Fruit fly (Drosophila melanogaster) whole organism, embryonic: Measurements from ENCODE around the gene slp1.
A peak's percentile ranks its signal among the peaks of the same experiment; 100 is the strongest.

Experiments
- Bgb ChIP-seq: fragments of 200-800 bp; sonication (Bioruptor generic); IDR thresholded peaks from 2 replicates; pipeline ENCODE4 v1.3.6; 2022; ENCODE audit warnings: missing biosample characterization, missing genetic modification characterization; ENCODE audit not compliant: partially characterized antibody
- CG12299 ChIP-seq: fragments of 200-800 bp; sonication (Bioruptor generic); optimal IDR thresholded peaks from 2 replicates; lab custom pipeline; 2018; ENCODE audit warnings: missing biosample characterization, mild to moderate bottlenecking, missing genetic modification characterization
- CG13287 ChIP-seq: fragments of 200-800 bp; sonication (Bioruptor generic); IDR thresholded peaks from 2 replicates; pipeline ENCODE4 v1.3.6; 2022; ENCODE audit warnings: missing biosample characterization, missing genetic modification characterization; ENCODE audit not compliant: partially characterized antibody
- CG13775 ChIP-seq: fragments of 200-800 bp; sonication (Bioruptor generic); optimal IDR thresholded peaks from 3 replicates; lab custom pipeline; 2017; ENCODE audit warnings: missing biosample characterization, mild to moderate bottlenecking, missing genetic modification characterization
- CG14014 ChIP-seq: fragments of 200-800 bp; sonication (Bioruptor generic); IDR thresholded peaks from 2 replicates; pipeline ENCODE4 v1.3.6; 2022; ENCODE audit warnings: missing biosample characterization, missing genetic modification characterization
- CG14860 ChIP-seq: fragments of 200-800 bp; sonication (Bioruptor generic); IDR thresholded peaks from 3 replicates; pipeline ENCODE4 v1.3.6; 2022; ENCODE audit warnings: missing biosample characterization, missing genetic modification characterization; ENCODE audit not compliant: partially characterized antibody
- CG1603 ChIP-seq: fragments of 200-800 bp; sonication (Bioruptor generic); optimal IDR thresholded peaks from 2 replicates; lab custom pipeline; 2019; ENCODE audit warnings: missing biosample characterization, mild to moderate bottlenecking, missing genetic modification characterization, moderate library complexity
- CG17385 ChIP-seq: fragments of 200-800 bp; sonication (Bioruptor generic); optimal IDR thresholded peaks from 3 replicates; lab custom pipeline; 2018; ENCODE audit warnings: missing biosample characterization, mild to moderate bottlenecking, missing genetic modification characterization
- CG1792 ChIP-seq: fragments of 200-800 bp; sonication (Bioruptor generic); optimal IDR thresholded peaks from 2 replicates; lab custom pipeline; 2016; ENCODE audit warnings: missing biosample characterization, missing genetic modification characterization
- CG2199 ChIP-seq: fragments of 200-800 bp; sonication (Bioruptor generic); IDR thresholded peaks from 3 replicates; pipeline ENCODE4 v1.3.6; 2022; ENCODE audit warnings: missing biosample characterization, missing genetic modification characterization
- CG2202 ChIP-seq: fragments of 200-800 bp; sonication (Bioruptor generic); optimal IDR thresholded peaks from 2 replicates; lab custom pipeline; 2018; ENCODE audit warnings: missing biosample characterization, mild to moderate bottlenecking, missing genetic modification characterization
- CG31388 ChIP-seq: fragments of 200-800 bp; sonication (Bioruptor generic); optimal IDR thresholded peaks from 2 replicates; lab custom pipeline; 2016; ENCODE audit warnings: missing biosample characterization, missing genetic modification characterization
- CG4404 ChIP-seq: fragments of 200-800 bp; sonication (Bioruptor generic); IDR thresholded peaks from 2 replicates; pipeline ENCODE4 v1.3.6; 2022; ENCODE audit warnings: missing biosample characterization, missing genetic modification characterization
- CG6254 ChIP-seq: fragments of 200-800 bp; sonication (Bioruptor generic); optimal IDR thresholded peaks from 3 replicates; lab custom pipeline; 2017; ENCODE audit warnings: mild to moderate bottlenecking, missing biosample characterization, missing genetic modification reagents, missing genetic modification characterization
- CG8281 ChIP-seq: fragments of 200-800 bp; sonication (Bioruptor generic); optimal IDR thresholded peaks from 2 replicates; lab custom pipeline; 2018; ENCODE audit warnings: missing biosample characterization, mild to moderate bottlenecking, missing genetic modification characterization, moderate library complexity
- CHES-1-like ChIP-seq: fragments of 200-800 bp; sonication (Bioruptor generic); optimal IDR thresholded peaks from 2 replicates; lab custom pipeline; 2016; ENCODE audit warnings: missing biosample characterization, missing genetic modification characterization
- CrebB ChIP-seq: fragments of 200-800 bp; sonication (Bioruptor generic); optimal IDR thresholded peaks from 3 replicates; lab custom pipeline; 2018; ENCODE audit warnings: missing biosample characterization, mild to moderate bottlenecking, missing genetic modification characterization
- Eip74EF ChIP-seq, 2 experiments: fragments of 200-800 bp in 1 of 2; fragments of >200 bp in 1 of 2; sonication (Bioruptor generic) in 1 of 2; optimal IDR thresholded peaks; 2 replicates each; lab custom pipeline; 2017 to 2019; ENCODE audit warnings: missing biosample characterization in 2 of 2, missing genetic modification characterization in 2 of 2, mild to moderate bottlenecking in 1 of 2, moderate library complexity in 1 of 2
- Ets97D ChIP-seq: fragments of 200-800 bp; sonication (Bioruptor generic); optimal IDR thresholded peaks from 3 replicates; lab custom pipeline; 2016; ENCODE audit warnings: missing biosample characterization, missing genetic modification characterization
- HLH4C ChIP-seq: fragments of 200-800 bp; sonication (Bioruptor generic); IDR thresholded peaks from 3 replicates; pipeline ENCODE4 v1.3.6; 2022; ENCODE audit warnings: missing biosample characterization, missing genetic modification characterization; ENCODE audit not compliant: partially characterized antibody
- HLHmδ ChIP-seq: fragments of 200-800 bp; sonication (Bioruptor generic); optimal IDR thresholded peaks from 2 replicates; lab custom pipeline; 2018; ENCODE audit warnings: missing biosample characterization, mild to moderate bottlenecking, missing genetic modification characterization, moderate library complexity
- HmgD ChIP-seq: fragments of 200-800 bp; sonication (Bioruptor generic); optimal IDR thresholded peaks from 3 replicates; lab custom pipeline; 2016; ENCODE audit warnings: missing biosample characterization, missing genetic modification characterization
- Hr51 ChIP-seq, 2 experiments: fragments of 200-800 bp; sonication (Bioruptor generic); optimal IDR thresholded peaks; 2 replicates in 1 of 2; 3 replicates in 1 of 2; lab custom pipeline; 2016 to 2018; ENCODE audit warnings: missing biosample characterization in 2 of 2, missing genetic modification characterization in 2 of 2, mild to moderate bottlenecking in 1 of 2, moderate library complexity in 1 of 2
- Hsf ChIP-seq: fragments of 200-800 bp; sonication (Bioruptor generic); optimal IDR thresholded peaks from 3 replicates; lab custom pipeline; 2016; ENCODE audit warnings: missing biosample characterization, missing genetic modification characterization
- MESR4 ChIP-seq: fragments of 200-800 bp; sonication (Bioruptor generic); optimal IDR thresholded peaks from 2 replicates; lab custom pipeline; 2018; ENCODE audit warnings: missing biosample characterization, mild to moderate bottlenecking, missing genetic modification characterization, moderate library complexity
- Rfx ChIP-seq: fragments of 200-800 bp; sonication (Bioruptor generic); IDR thresholded peaks from 2 replicates; pipeline ENCODE4 v1.3.6; 2022; ENCODE audit warnings: missing biosample characterization, missing genetic modification characterization
- Six4 ChIP-seq: fragments of 200-800 bp; sonication (Bioruptor generic); optimal IDR thresholded peaks from 2 replicates; lab custom pipeline; 2016; ENCODE audit warnings: missing biosample characterization, missing genetic modification characterization
- Tbp ChIP-seq: fragments of >200 bp; optimal IDR thresholded peaks from 2 replicates; lab custom pipeline; 2018; ENCODE audit warnings: missing biosample characterization, missing genetic modification characterization
- abd-A ChIP-seq: fragments of 200-800 bp; sonication (Bioruptor generic); optimal IDR thresholded peaks from 3 replicates; lab custom pipeline; 2019; ENCODE audit warnings: missing biosample characterization, mild to moderate bottlenecking, missing genetic modification characterization, moderate library complexity
- ase ChIP-seq: fragments of 200-800 bp; sonication (Bioruptor generic); IDR thresholded peaks from 3 replicates; pipeline ENCODE4 v1.3.6; 2022; ENCODE audit warnings: missing biosample characterization, missing genetic modification characterization
- ash1 ChIP-seq: fragments of 200-800 bp; sonication (Bioruptor generic); optimal IDR thresholded peaks from 2 replicates; lab custom pipeline; 2018; ENCODE audit warnings: missing biosample characterization, mild to moderate bottlenecking, missing genetic modification characterization
- btn ChIP-seq: fragments of 200-800 bp; sonication (Bioruptor generic); optimal IDR thresholded peaks from 2 replicates; lab custom pipeline; 2016; ENCODE audit warnings: missing biosample characterization, missing genetic modification characterization
- chm ChIP-seq: fragments of 200-800 bp; sonication (Bioruptor generic); IDR thresholded peaks from 2 replicates; pipeline ENCODE4 v1.3.6; 2022; ENCODE audit warnings: missing biosample characterization, missing genetic modification characterization
- crp ChIP-seq, 2 experiments: fragments of 200-800 bp; sonication (Bioruptor generic); optimal IDR thresholded peaks; 2 replicates in 1 of 2; 3 replicates in 1 of 2; lab custom pipeline; 2017; ENCODE audit warnings: missing biosample characterization in 2 of 2, missing genetic modification characterization in 2 of 2, mild to moderate bottlenecking in 1 of 2, moderate library complexity in 1 of 2
- ems ChIP-seq: fragments of 200-800 bp; sonication (Bioruptor generic); optimal IDR thresholded peaks from 3 replicates; lab custom pipeline; 2016; ENCODE audit warnings: missing biosample characterization, missing genetic modification characterization
- ewg ChIP-seq: fragments of 200-800 bp; sonication (Bioruptor generic); optimal IDR thresholded peaks from 3 replicates; lab custom pipeline; 2017; ENCODE audit warnings: mild to moderate bottlenecking, missing biosample characterization, missing genetic modification reagents, missing genetic modification characterization
- kah ChIP-seq: fragments of 200-800 bp; sonication (Bioruptor generic); optimal IDR thresholded peaks from 2 replicates; lab custom pipeline; 2018; ENCODE audit warnings: missing biosample characterization, mild to moderate bottlenecking, missing genetic modification characterization
- kay ChIP-seq: fragments of 200-800 bp; sonication (Bioruptor generic); optimal IDR thresholded peaks from 2 replicates; lab custom pipeline; 2016; ENCODE audit warnings: missing biosample characterization, missing genetic modification characterization
- nau ChIP-seq: fragments of 200-800 bp; sonication (Bioruptor generic); optimal IDR thresholded peaks from 3 replicates; lab custom pipeline; 2017; ENCODE audit warnings: missing biosample characterization, mild to moderate bottlenecking, missing genetic modification characterization, missing genetic modification reagents
- nerfin-1 ChIP-seq: fragments of 200-800 bp; sonication (Bioruptor generic); optimal IDR thresholded peaks from 3 replicates; lab custom pipeline; 2019; ENCODE audit warnings: missing biosample characterization, mild to moderate bottlenecking, missing genetic modification characterization, moderate library complexity
- nom ChIP-seq: fragments of 200-800 bp; sonication (Bioruptor generic); optimal IDR thresholded peaks from 2 replicates; lab custom pipeline; 2017; ENCODE audit warnings: missing biosample characterization, missing genetic modification characterization, mild to moderate bottlenecking, moderate library complexity, missing genetic modification reagents
- org-1 ChIP-seq: fragments of 200-800 bp; sonication (Bioruptor generic); optimal IDR thresholded peaks from 2 replicates; lab custom pipeline; 2017; ENCODE audit warnings: missing biosample characterization, missing genetic modification characterization
- pho ChIP-seq: fragments of 200-800 bp; sonication (Bioruptor generic); optimal IDR thresholded peaks from 2 replicates; lab custom pipeline; 2016; ENCODE audit warnings: missing biosample characterization, missing genetic modification characterization
- sens ChIP-seq: fragments of 200-800 bp; sonication (Bioruptor generic); peaks from one replicate; lab custom pipeline; 2016; ENCODE audit warnings: missing biosample characterization, missing genetic modification characterization
- seq ChIP-seq: fragments of 200-800 bp; sonication (Bioruptor generic); IDR thresholded peaks from 2 replicates; pipeline ENCODE4 v1.3.6; 2022; ENCODE audit warnings: missing biosample characterization, missing genetic modification characterization
- slbo ChIP-seq: fragments of 200-800 bp; sonication (Bioruptor generic); IDR thresholded peaks from 2 replicates; pipeline ENCODE4 v1.3.6; 2022; ENCODE audit warnings: missing biosample characterization, missing genetic modification characterization
- so ChIP-seq: fragments of 200-800 bp; sonication (Bioruptor generic); IDR thresholded peaks from 3 replicates; pipeline ENCODE4 v1.3.6; 2022; ENCODE audit warnings: missing biosample characterization, missing genetic modification characterization
- yki ChIP-seq: fragments of >200 bp; optimal IDR thresholded peaks from 3 replicates; lab custom pipeline; 2018

Gene slp1

dm6 chr2L:3805274-3806196, 19.9 kb upstream of the slp1 start (continued):
- TF ChIP-seq kah (GFP tag; lab: Kevin White, UChicago) (no peak), Rfx (no peak), HLHmδ (GFP tag; lab: Kevin White, UChicago) (peak; percentile 14), CG2202 (tag; lab: Kevin White, UChicago) (no peak), nau (GFP tag; lab: Kevin White, UChicago) (no peak), abd-A (tag; lab: Kevin White, UChicago) (peak; percentile 6), kay (GFP tag; lab: Kevin White, UChicago) (no peak), Hsf (GFP tag; lab: Kevin White, UChicago) (no peak), Six4 (peak; percentile 19), chm (GFP tag; lab: Robert Waterston, UW) (peak; percentile 68), HLH4C (GFP tag; lab: Robert Waterston, UW) (0 out of 3 replicates have a peak, but pooled peaks have one; percentile 11), seq (GFP tag; lab: Robert Waterston, UW) (no peak), CG1603 (tag; lab: Kevin White, UChicago) (no peak), MESR4 (GFP tag; lab: Kevin White, UChicago) (no peak), CG4404 (GFP tag; lab: Robert Waterston, UW) (no peak), CHES-1-like (GFP tag; lab: Kevin White, UChicago) (no peak), CG2199 (peak; percentile 68; the same call in 1 of the 3 replicates), Hr51 (GFP tag; optimal IDR thresholded peaks at IDR 0.05; lab: Kevin White, UChicago) (peak in 1 of 2 experiments; percentile 42), sens (GFP tag; lab: Kevin White, UChicago) (peak; percentile 29), Tbp (GFP tag; lab: Kevin White, UChicago) (no peak), ase (GFP tag; lab: Robert Waterston, UW) (0 out of 3 replicates have a peak, but pooled peaks have one; percentile 41), CG17385 (peak; percentile 30), yki (lab: Kevin White, UChicago) (no peak), CG14014 (GFP tag; lab: Robert Waterston, UW) (peak; percentile 24; the same call in 1 of the 2 replicates), pho (GFP tag; lab: Kevin White, UChicago) (no peak), CG13775 (GFP tag; lab: Kevin White, UChicago) (peak; percentile 55), slbo (peak; percentile 34; the same call in 1 of the 2 replicates), CG8281 (tag; lab: Kevin White, UChicago) (no peak), CrebB (tag; lab: Kevin White, UChicago) (no peak), nerfin-1 (tag; lab: Kevin White, UChicago) (peak; percentile 3), ems (GFP tag; lab: Kevin White, UChicago) (no peak), CG13287 (no peak), CG31388 (no peak), CG12299 (tag; lab: Kevin White, UChicago) (no peak), Bgb (GFP tag; lab: Robert Waterston, UW) (peak; percentile 31; the same call in 1 of the 2 replicates), btn (GFP tag; lab: Kevin White, UChicago) (no peak), HmgD (GFP tag; lab: Kevin White, UChicago) (no peak), crp (GFP tag; optimal IDR thresholded peaks at IDR 0.05; lab: Kevin White, UChicago) (no peak), org-1 (no peak), nom (GFP tag; lab: Kevin White, UChicago) (no peak), Eip74EF (GFP tag; optimal IDR thresholded peaks at IDR 0.05; lab: Kevin White, UChicago) (peak in 1 of 2 experiments; percentile 38), so (no peak), CG1792 (GFP tag; lab: Kevin White, UChicago) (no peak), CG14860 (GFP tag; lab: Robert Waterston, UW) (no peak), Ets97D (GFP tag; lab: Kevin White, UChicago) (no peak), ewg (peak; percentile 74), ash1 (no peak), CG6254 (GFP tag; lab: Kevin White, UChicago) (no peak)
